Worm (Caenorhabditis elegans) whole organism, young adult: ENCODE measurements around the gene K07C5.9.

ENCODE experiments used
- T26A5.8 ChIP-seq: sonication (generic microtip); optimal IDR thresholded peaks from 2 replicates; lab custom pipeline; 2016; ENCODE audit warnings: missing genetic modification characterization, missing compliant biosample characterization
- Y53F4B.3 ChIP-seq: fragments of 200-800 bp; sonication (Bioruptor generic); IDR thresholded peaks from 2 replicates; pipeline ENCODE4 v1.3.6; 2022; ENCODE audit warnings: missing genetic modification reagents, missing genetic modification characterization, missing compliant biosample characterization
- Y67H2A.10 ChIP-seq: fragments of 200-800 bp; sonication (Bioruptor generic); conservative IDR thresholded peaks from 2 replicates; pipeline ENCODE4 v1.3.6; 2022; ENCODE audit warnings: missing genetic modification reagents, missing genetic modification characterization, missing compliant biosample characterization
- efl-1 ChIP-seq: fragments of 150-350 bp; optimal IDR thresholded peaks from 2 replicates; lab custom pipeline; 2014; ENCODE audit warnings: missing biosample characterization, missing genetic modification reagents, missing genetic modification characterization
- ets-4 ChIP-seq: fragments of 200-800 bp; sonication (Bioruptor generic); optimal IDR thresholded peaks from 2 replicates; lab custom pipeline; 2018; ENCODE audit warnings: mild to moderate bottlenecking, missing genetic modification characterization, missing compliant biosample characterization
- lin-35 ChIP-seq, 3 experiments: fragments of 150-350 bp in 2 of 3; sonication (generic microtip) in 1 of 3; optimal IDR thresholded peaks; 2 replicates each; lab custom pipeline; 2014 to 2018; ENCODE audit warnings: missing biosample characterization in 3 of 3, missing genetic modification characterization in 3 of 3, missing genetic modification reagents in 3 of 3

DNA sequence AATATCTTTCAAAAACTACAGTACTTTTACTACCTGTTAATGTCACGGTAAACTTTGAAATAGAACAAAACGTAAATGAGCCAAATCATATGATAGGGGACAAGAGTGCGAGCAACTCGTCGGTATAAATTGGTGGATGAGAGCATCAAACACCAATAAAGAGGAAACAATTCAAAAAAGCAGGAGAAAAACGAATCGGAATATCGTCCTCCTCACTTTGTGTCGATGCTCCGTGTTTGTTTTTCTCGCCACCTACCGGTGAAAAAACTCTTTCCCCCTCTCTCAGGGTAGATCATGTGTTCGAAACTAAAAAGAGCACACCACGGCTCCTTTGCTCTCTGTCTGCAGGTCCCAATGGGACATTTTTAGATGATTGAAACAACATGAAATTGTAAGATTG, 21.9 kb downstream of the K07C5.9 start:
- TF ChIP-seq T26A5.8 (tag; lab: Kevin White, UChicago), result no peak
- no peak for TF ChIP-seq Y67H2A.10 (GFP tag; lab: Robert Waterston, UW)
- TF ChIP-seq lin-35 (GFP tag; optimal IDR thresholded peaks at IDR 0.05; lab: Kevin White, UChicago), result no peak
- TF ChIP-seq efl-1 (GFP tag; lab: Kevin White, UChicago), result no peak
- no peak for TF ChIP-seq Y53F4B.3 (GFP tag; lab: Robert Waterston, UW)
- TF ChIP-seq ets-4 (GFP tag; lab: Kevin White, UChicago), result no peak
